Worm (Caenorhabditis elegans) whole organism, L4 larva: ENCODE measurements around the gene F37B12.3.

Source experiments
- F10B5.3 ChIP-seq: sonication (generic microtip); optimal IDR thresholded peaks from 2 replicates; lab custom pipeline; 2016; ENCODE audit warnings: mild to moderate bottlenecking, missing genetic modification characterization, missing compliant biosample characterization
- F37D6.2 ChIP-seq: sonication (generic microtip); optimal IDR thresholded peaks from 2 replicates; lab custom pipeline; 2016; ENCODE audit warnings: mild to moderate bottlenecking, missing genetic modification characterization, missing compliant biosample characterization
- T26A8.4 ChIP-seq: fragments of 200-800 bp; sonication (Bioruptor generic); IDR thresholded peaks from 2 replicates; pipeline ENCODE4 v1.3.6; 2022; ENCODE audit warnings: missing genetic modification characterization, missing compliant biosample characterization
- Y105C5A.15 ChIP-seq: fragments of 200-800 bp; sonication (Bioruptor generic); IDR thresholded peaks from 2 replicates; pipeline ENCODE4 v1.3.6; 2022; ENCODE audit warnings: missing genetic modification characterization, missing compliant biosample characterization
- Y48G9A.11 ChIP-seq: fragments of 200-800 bp; sonication (Bioruptor generic); IDR thresholded peaks from 2 replicates; pipeline ENCODE4 v1.3.6; 2022; ENCODE audit warnings: missing genetic modification reagents, missing genetic modification characterization, missing compliant biosample characterization
- Y75B8A.6 ChIP-seq: fragments of 200-800 bp; sonication (Bioruptor generic); IDR thresholded peaks from 2 replicates; pipeline ENCODE4 v1.3.6; 2022; ENCODE audit warnings: missing genetic modification reagents, missing genetic modification characterization, missing compliant biosample characterization
- ZK546.5 ChIP-seq, 2 experiments: sonication (generic microtip); optimal IDR thresholded peaks; 2 replicates each; lab custom pipeline; 2017; ENCODE audit warnings: missing biosample characterization in 2 of 2, missing genetic modification characterization in 2 of 2
- attf-4 ChIP-seq: sonication (generic microtip); optimal IDR thresholded peaks from 3 replicates; lab custom pipeline; 2017; ENCODE audit warnings: missing biosample characterization, missing genetic modification characterization
- ceh-44 ChIP-seq: fragments of 200-800 bp; sonication (Bioruptor generic); IDR thresholded peaks from 2 replicates; pipeline ENCODE4 v1.3.6; 2022; ENCODE audit warnings: missing genetic modification reagents, missing genetic modification characterization, missing compliant biosample characterization
- daf-12 ChIP-seq: fragments of 150-350 bp; optimal IDR thresholded peaks from 2 replicates; lab custom pipeline; 2014; ENCODE audit warnings: missing biosample characterization, missing genetic modification reagents, missing genetic modification characterization
- daf-16 ChIP-seq, 3 experiments: sonication (generic microtip); optimal IDR thresholded peaks; 2 replicates each; lab custom pipeline; 2016 to 2017; ENCODE audit warnings: missing genetic modification characterization in 3 of 3, missing genetic modification reagents in 3 of 3, mild to moderate bottlenecking in 2 of 3, missing compliant biosample characterization in 2 of 3, missing biosample characterization in 1 of 3, moderate library complexity in 1 of 3
- dmd-6 ChIP-seq: fragments of 200-800 bp; sonication (Bioruptor generic); IDR thresholded peaks from 2 replicates; pipeline ENCODE4 v1.3.6; 2022; ENCODE audit warnings: missing genetic modification reagents, missing genetic modification characterization, missing compliant biosample characterization
- dmd-8 ChIP-seq: fragments of 200-800 bp; sonication (Bioruptor generic); IDR thresholded peaks from 2 replicates; pipeline ENCODE4 v1.3.6; 2022; ENCODE audit warnings: missing genetic modification characterization, missing compliant biosample characterization
- dve-1 ChIP-seq: sonication (generic microtip); optimal IDR thresholded peaks from 2 replicates; lab custom pipeline; 2017; ENCODE audit warnings: antibody characterized with exemption, mild to moderate bottlenecking, missing genetic modification characterization, missing compliant biosample characterization; ENCODE audit not compliant: insufficient read depth
- egl-43 ChIP-seq: fragments of 200-800 bp; sonication (Bioruptor generic); IDR thresholded peaks from 2 replicates; pipeline ENCODE4 v1.3.6; 2022; ENCODE audit warnings: missing genetic modification reagents, missing genetic modification characterization, missing compliant biosample characterization
- fkh-10 ChIP-seq: fragments of 150-350 bp; optimal IDR thresholded peaks from 2 replicates; lab custom pipeline; 2014; ENCODE audit warnings: missing biosample characterization, missing genetic modification reagents, missing genetic modification characterization
- hlh-11 ChIP-seq: fragments of 200-800 bp; sonication (Bioruptor generic); optimal IDR thresholded peaks from 2 replicates; lab custom pipeline; 2018; ENCODE audit warnings: mild to moderate bottlenecking, missing genetic modification characterization, missing compliant biosample characterization
- hlh-30 ChIP-seq: sonication (generic microtip); optimal IDR thresholded peaks from 2 replicates; lab custom pipeline; 2017; ENCODE audit warnings: antibody characterized with exemption, mild to moderate bottlenecking, missing genetic modification characterization, missing compliant biosample characterization; ENCODE audit not compliant: insufficient read depth
- hmg-1.1 ChIP-seq: fragments of 200-800 bp; sonication (Bioruptor generic); IDR thresholded peaks from 2 replicates; pipeline ENCODE4 v1.3.6; 2022; ENCODE audit warnings: missing genetic modification reagents, missing genetic modification characterization, missing compliant biosample characterization
- jun-1 ChIP-seq: fragments of 150-350 bp; optimal IDR thresholded peaks from 2 replicates; lab custom pipeline; 2014; ENCODE audit warnings: missing biosample characterization, missing genetic modification reagents, missing genetic modification characterization
- lin-13 ChIP-seq: fragments of 150-350 bp; optimal IDR thresholded peaks from 2 replicates; lab custom pipeline; 2014; ENCODE audit warnings: missing biosample characterization, missing genetic modification reagents, missing genetic modification characterization
- lin-29 ChIP-seq: fragments of 200-800 bp; sonication (Bioruptor generic); IDR thresholded peaks from 2 replicates; pipeline ENCODE4 v1.3.6; 2022; ENCODE audit warnings: missing genetic modification reagents, missing genetic modification characterization, missing compliant biosample characterization
- lin-39 ChIP-seq: fragments of 150-350 bp; optimal IDR thresholded peaks from 2 replicates; lab custom pipeline; 2014; ENCODE audit warnings: missing biosample characterization, missing genetic modification reagents, missing genetic modification characterization
- lsy-2 ChIP-seq, 2 experiments: fragments of 150-350 bp in 1 of 2; sonication (generic microtip) in 1 of 2; optimal IDR thresholded peaks; 2 replicates each; lab custom pipeline; 2014 to 2017; ENCODE audit warnings: missing biosample characterization in 2 of 2, missing genetic modification characterization in 2 of 2
- madf-5 ChIP-seq, 2 experiments: fragments of 200-800 bp; sonication (Bioruptor generic); IDR thresholded peaks; 2 replicates each; pipeline ENCODE4 v1.3.6; 2022; ENCODE audit warnings: missing compliant biosample characterization in 2 of 2, missing genetic modification characterization in 2 of 2
- mdl-1 ChIP-seq, 2 experiments: fragments of 150-350 bp in 1 of 2; sonication (generic microtip) in 1 of 2; optimal IDR thresholded peaks; 2 replicates each; lab custom pipeline; 2014 to 2017; ENCODE audit warnings: missing biosample characterization in 2 of 2, missing genetic modification characterization in 2 of 2
- mep-1 ChIP-seq: fragments of 150-350 bp; sonication (generic microtip); optimal IDR thresholded peaks from 3 replicates; lab custom pipeline; 2014; ENCODE audit warnings: missing biosample characterization, missing genetic modification characterization
- mes-2 ChIP-seq: sonication (generic microtip); optimal IDR thresholded peaks from 2 replicates; lab custom pipeline; 2016; ENCODE audit warnings: missing genotype, mild to moderate bottlenecking, missing genetic modification characterization, missing compliant biosample characterization; ENCODE audit not compliant: poor library complexity, severe bottlenecking
- mxl-2 ChIP-seq: fragments of 200-800 bp; sonication (Bioruptor generic); conservative IDR thresholded peaks from 2 replicates; pipeline ENCODE4 v1.3.6; 2022; ENCODE audit warnings: missing genetic modification reagents, missing genetic modification characterization, missing compliant biosample characterization
- mxl-3 ChIP-seq: fragments of 200-800 bp; sonication (Bioruptor generic); optimal IDR thresholded peaks from 2 replicates; lab custom pipeline; 2018; ENCODE audit warnings: mild to moderate bottlenecking, missing genetic modification characterization, missing compliant biosample characterization
- nhr-11 ChIP-seq: fragments of 150-350 bp; optimal IDR thresholded peaks from 2 replicates; lab custom pipeline; 2014; ENCODE audit warnings: missing biosample characterization, missing genetic modification characterization
- nhr-28 ChIP-seq: fragments of 150-350 bp; optimal IDR thresholded peaks from 2 replicates; lab custom pipeline; 2014; ENCODE audit warnings: missing biosample characterization, missing genetic modification characterization
- nhr-42 ChIP-seq: fragments of 200-800 bp; sonication (Bioruptor generic); IDR thresholded peaks from 2 replicates; pipeline ENCODE4 v1.3.6; 2022; ENCODE audit warnings: missing genetic modification characterization, missing compliant biosample characterization
- nhr-6 ChIP-seq: fragments of 150-350 bp; optimal IDR thresholded peaks from 2 replicates; lab custom pipeline; 2014; ENCODE audit warnings: missing biosample characterization, missing genetic modification characterization
- nhr-77 ChIP-seq: fragments of 150-350 bp; optimal IDR thresholded peaks from 2 replicates; lab custom pipeline; 2014; ENCODE audit warnings: missing biosample characterization, missing genetic modification characterization
- pqm-1 ChIP-seq: sonication (generic microtip); optimal IDR thresholded peaks from 2 replicates; lab custom pipeline; 2017; ENCODE audit warnings: missing biosample characterization, missing genetic modification characterization
- rbr-2 ChIP-seq: sonication (generic microtip); optimal IDR thresholded peaks from 2 replicates; lab custom pipeline; 2016; ENCODE audit warnings: missing genotype, missing genetic modification characterization, missing compliant biosample characterization
- snpc-1.2 ChIP-seq: fragments of 200-800 bp; sonication (Bioruptor generic); IDR thresholded peaks from 2 replicates; pipeline ENCODE4 v1.3.6; 2022; ENCODE audit warnings: missing genetic modification reagents, missing genetic modification characterization, missing compliant biosample characterization
- tra-1 ChIP-seq: fragments of 200-800 bp; sonication (Bioruptor generic); IDR thresholded peaks from 2 replicates; pipeline ENCODE4 v1.3.6; 2022; ENCODE audit warnings: missing genetic modification reagents, missing genetic modification characterization, missing compliant biosample characterization
- unc-130 ChIP-seq: sonication (generic microtip); optimal IDR thresholded peaks from 2 replicates; lab custom pipeline; 2016; ENCODE audit warnings: missing genetic modification reagents, missing genetic modification characterization, missing compliant biosample characterization
- zag-1 ChIP-seq: fragments of 150-350 bp; optimal IDR thresholded peaks from 2 replicates; lab custom pipeline; 2014; ENCODE audit warnings: missing biosample characterization, missing genetic modification characterization
- zfp-2 ChIP-seq: sonication (generic microtip); optimal IDR thresholded peaks from 2 replicates; lab custom pipeline; 2016; ENCODE audit warnings: mild to moderate bottlenecking, missing genetic modification characterization, missing compliant biosample characterization
- ztf-11 ChIP-seq: fragments of 150-350 bp; optimal IDR thresholded peaks from 2 replicates; lab custom pipeline; 2014; ENCODE audit warnings: missing biosample characterization, missing genetic modification characterization

The F37B12.3 gene

DNA sequence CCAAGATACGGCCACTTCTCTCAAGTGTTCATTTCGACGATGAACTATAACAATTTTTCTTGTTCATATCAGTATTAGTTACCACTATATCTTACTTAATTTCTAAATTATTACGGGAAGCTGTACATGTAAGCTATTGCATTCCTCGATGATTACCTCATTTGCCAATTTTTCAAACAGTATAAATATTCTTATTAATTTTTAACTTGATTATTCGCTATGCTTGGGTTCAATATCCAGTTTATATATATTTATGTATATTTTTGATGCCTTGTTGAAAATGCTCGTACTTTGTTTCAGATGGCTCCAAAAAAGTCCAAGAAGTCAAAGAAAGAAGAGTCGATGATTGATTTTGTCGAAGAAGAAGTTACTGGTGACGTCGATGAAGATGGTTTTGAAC, 46.9 kb downstream of the F37B12.3 start, which contains the start of gene F44G4.1:
TSS of gene F44G4.1 (plus strand) at position 301 of the 400 bp plus-strand sequence.
- TF ChIP-seq nhr-42 (GFP tag; lab: Robert Waterston, UW) (no peak), ztf-11 (tag; lab: Kevin White, UChicago) (no peak), dve-1 (tag; lab: Kevin White, UChicago) (no peak), Y75B8A.6 (GFP tag; lab: Robert Waterston, UW) (no peak), lin-13 (GFP tag; lab: Kevin White, UChicago) (no peak)

DNA sequence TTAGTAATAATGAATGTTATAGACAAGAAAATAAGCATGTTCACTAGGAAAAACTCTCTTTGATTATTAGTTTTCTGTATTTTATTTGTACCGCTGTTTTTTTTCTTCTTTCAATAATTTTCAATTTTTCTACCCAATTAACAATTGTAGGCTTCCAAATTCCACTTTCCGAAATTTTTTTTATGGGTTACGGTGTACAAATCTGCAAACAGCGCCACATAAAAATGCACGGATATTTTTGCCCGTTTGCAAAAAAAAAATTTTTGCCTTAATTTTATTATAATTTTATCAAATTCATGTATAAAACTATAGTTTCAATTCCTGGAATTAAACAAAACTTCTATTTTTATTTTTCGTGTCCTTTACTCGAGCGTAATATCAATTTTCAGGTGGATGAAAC, 48.4 kb downstream of the F37B12.3 start, which contains the start of gene ooc-5:
TSS of gene ooc-5 (plus strand) at position 381 of the 400 bp plus-strand sequence.
- TF ChIP-seq nhr-28 (tag; lab: Kevin White, UChicago), result no peak
- peak; percentile 8 for TF ChIP-seq mes-2
- TF ChIP-seq nhr-6 (tag; lab: Kevin White, UChicago), result no peak
- TF ChIP-seq fkh-10, result no peak
- TF ChIP-seq lin-13 (GFP tag; lab: Kevin White, UChicago), result no peak
- no peak for TF ChIP-seq F37D6.2 (tag; lab: Kevin White, UChicago)
- no peak for TF ChIP-seq egl-43 (GFP tag; lab: Robert Waterston, UW)
- TF ChIP-seq dve-1 (tag; lab: Kevin White, UChicago), result no peak
- TF ChIP-seq lsy-2 (tag; optimal IDR thresholded peaks at IDR 0.05; lab: Kevin White, UChicago), result peak in 1 of 2 experiments; percentile 96

DNA sequence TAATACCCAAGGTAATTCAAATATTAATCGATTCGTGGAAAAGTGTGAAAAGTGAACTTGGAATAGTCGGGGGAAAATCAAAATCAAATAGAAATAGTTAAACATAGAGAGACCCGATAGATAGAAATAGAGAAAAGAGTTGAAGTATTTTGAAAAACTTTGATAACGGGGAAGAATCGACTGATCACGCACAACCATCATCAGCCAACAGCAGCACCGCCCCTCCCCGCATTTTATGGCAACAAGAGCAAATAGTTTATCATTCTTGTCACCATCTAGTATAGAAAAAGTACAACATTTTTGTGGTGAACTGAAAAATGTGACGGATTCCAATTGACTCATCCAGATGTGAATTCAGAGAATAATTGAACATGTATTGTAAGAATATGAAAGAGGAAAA, 49.6 kb downstream of the F37B12.3 start:
- TF ChIP-seq hlh-30 (peak; percentile 15), dve-1 (tag; lab: Kevin White, UChicago) (peak; percentile 46), dmd-6 (GFP tag; lab: Robert Waterston, UW) (peak; percentile 42; the same call in 1 of the 2 replicates), hlh-11 (tag; lab: Kevin White, UChicago) (peak; percentile 60), ceh-44 (GFP tag; lab: Robert Waterston, UW) (no peak), nhr-28 (tag; lab: Kevin White, UChicago) (peak; percentile 72), pqm-1 (tag; lab: Kevin White, UChicago) (peak; percentile 71), daf-16 (GFP tag; optimal IDR thresholded peaks at IDR 0.05; lab: Kevin White, UChicago) (no peak), daf-16 (tag; optimal IDR thresholded peaks at IDR 0.05; lab: Kevin White, UChicago) (peak; percentile 54), mdl-1 (tag; optimal IDR thresholded peaks at IDR 0.05; lab: Kevin White, UChicago) (peak in 1 of 2 experiments; percentile 18), rbr-2 (tag; lab: Kevin White, UChicago) (no peak)

DNA sequence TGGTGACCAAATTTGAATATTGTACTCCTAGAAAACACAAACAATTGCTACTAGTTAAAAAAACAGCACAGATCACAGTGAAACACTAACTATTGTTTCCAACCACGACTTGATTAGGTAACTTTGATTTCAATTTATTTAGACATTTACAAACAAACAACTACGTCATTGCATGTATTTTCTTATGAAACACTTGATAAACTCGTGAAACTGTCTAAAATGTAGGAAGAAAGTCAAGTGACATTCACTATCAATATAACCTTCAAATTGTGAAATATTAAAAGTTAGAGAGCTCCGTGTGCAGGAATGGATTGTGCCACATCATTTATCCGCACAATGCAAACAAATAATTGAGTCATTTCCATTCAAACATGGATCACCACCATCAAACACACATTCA, 50.9 kb downstream of the F37B12.3 start:
- peak; percentile 68 for TF ChIP-seq dve-1 (tag; lab: Kevin White, UChicago)
- no peak for TF ChIP-seq F10B5.3 (tag; lab: Kevin White, UChicago)
- TF ChIP-seq dmd-6 (GFP tag; lab: Robert Waterston, UW), result peak; percentile 38
- TF ChIP-seq nhr-11 (tag; lab: Kevin White, UChicago), result no peak
- TF ChIP-seq hmg-1.1 (GFP tag; lab: Robert Waterston, UW), result no peak
- TF ChIP-seq nhr-28 (tag; lab: Kevin White, UChicago), result peak; percentile 55
- no peak for TF ChIP-seq ztf-11 (tag; lab: Kevin White, UChicago)
- no peak for TF ChIP-seq tra-1
- no peak for TF ChIP-seq zag-1
- TF ChIP-seq zfp-2, result no peak
- TF ChIP-seq mep-1, result no peak
- TF ChIP-seq mxl-3 (GFP tag; lab: Kevin White, UChicago), result no peak
- TF ChIP-seq lin-29 (GFP tag; lab: Robert Waterston, UW), result no peak
- TF ChIP-seq unc-130 (GFP tag; lab: Kevin White, UChicago), result no peak
- TF ChIP-seq daf-16 (GFP tag; optimal IDR thresholded peaks at IDR 0.05; lab: Kevin White, UChicago), result no peak
- peak; percentile 78 for TF ChIP-seq daf-16 (tag; optimal IDR thresholded peaks at IDR 0.05; lab: Kevin White, UChicago)
- TF ChIP-seq mxl-2 (GFP tag; lab: Robert Waterston, UW), result no peak
- TF ChIP-seq nhr-42 (GFP tag; lab: Robert Waterston, UW), result no peak
- no peak for TF ChIP-seq T26A8.4 (GFP tag; lab: Robert Waterston, UW)
- TF ChIP-seq snpc-1.2 (GFP tag; lab: Robert Waterston, UW), result no peak
- no peak for TF ChIP-seq Y105C5A.15
- TF ChIP-seq Y48G9A.11, result no peak
- peak; percentile 47 for TF ChIP-seq nhr-77 (tag; lab: Kevin White, UChicago)
- no peak for TF ChIP-seq daf-12 (tag; lab: Kevin White, UChicago)
- no peak for TF ChIP-seq lin-39 (tag; lab: Kevin White, UChicago)
- no peak for TF ChIP-seq ZK546.5 (tag; optimal IDR thresholded peaks at IDR 0.05; lab: Kevin White, UChicago)
- TF ChIP-seq dmd-8 (GFP tag; lab: Robert Waterston, UW), result no peak
- TF ChIP-seq madf-5 (GFP tag; IDR thresholded peaks at IDR 0.05; lab: Robert Waterston, UW), result no peak
- peak; percentile 3 for TF ChIP-seq pqm-1 (tag; lab: Kevin White, UChicago)
- TF ChIP-seq hlh-11 (tag; lab: Kevin White, UChicago), result peak; percentile 58
- TF ChIP-seq attf-4 (tag; lab: Kevin White, UChicago), result no peak
- no peak for TF ChIP-seq jun-1 (tag; lab: Kevin White, UChicago)
